Fruit fly (Drosophila melanogaster) Kc167 (cell line): ENCODE measurements around the gene CG43894.

Experiments used
- Myc ChIP-seq: fragments of >200 bp; optimal IDR thresholded peaks from 2 replicates; lab custom pipeline; 2017; ENCODE audit warnings: missing external identifiers
- psq ChIP-seq: fragments of >200 bp; optimal IDR thresholded peaks from 2 replicates; lab custom pipeline; 2017; ENCODE audit warnings: missing external identifiers
- ttk ChIP-seq: sonication (Bioruptor generic); optimal IDR thresholded peaks from 2 replicates; lab custom pipeline; 2017; ENCODE audit warnings: missing external identifiers

dm6 chr3L:12902579-12903228, 13.1 kb downstream of the CG43894 start, which contains the start of gene CG12520:
- TF ChIP-seq ttk = no peak
- no peak for TF ChIP-seq Myc (lab: Kevin White, UChicago)
- no peak for TF ChIP-seq psq (lab: Kevin White, UChicago)
